Worm (Caenorhabditis elegans): Measurements from ENCODE around the gene C06A6.7.

Gene C06A6.7

DNA sequence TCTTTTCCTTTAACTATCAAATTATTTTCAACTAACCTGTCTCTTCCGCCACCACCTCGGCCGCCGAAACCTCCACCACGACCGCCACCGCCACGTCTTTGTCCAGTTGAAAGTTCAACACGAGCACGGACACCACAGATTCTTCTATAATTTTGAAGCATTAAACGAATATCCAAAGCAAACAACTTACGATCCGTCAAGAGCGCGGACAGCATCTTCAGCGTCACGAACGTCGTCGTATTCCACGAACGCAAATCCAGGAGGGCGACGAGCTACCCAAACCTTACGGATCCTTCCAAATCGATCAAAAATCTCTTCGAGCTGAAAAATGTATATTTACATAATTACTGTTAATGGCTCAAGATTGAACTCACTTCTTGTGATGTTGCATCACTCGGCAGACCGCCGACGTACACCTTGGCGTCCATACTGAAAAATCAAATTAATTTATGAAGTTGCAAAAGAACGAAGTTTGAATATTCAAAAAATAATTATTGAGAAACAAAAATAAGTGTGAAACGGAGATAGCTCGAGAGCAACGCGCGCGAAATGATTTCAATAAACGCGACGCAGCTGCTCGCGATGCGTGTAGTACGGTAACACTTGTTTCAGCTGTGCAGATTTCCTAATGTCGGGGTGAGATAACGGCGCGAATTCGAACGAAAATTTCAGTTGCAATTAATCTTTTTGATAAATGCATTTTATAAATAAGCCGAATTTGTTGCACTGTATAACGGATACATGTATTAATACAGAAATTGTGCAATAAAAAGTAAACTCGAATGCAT, 47.3 kb downstream of the C06A6.7 start, which contains the start of gene rsp-6 (continued):
- no peak for TF ChIP-seq repo-1 (tag; optimal IDR thresholded peaks at IDR 0.05)
- TF ChIP-seq nhr-179 (tag; optimal IDR thresholded peaks at IDR 0.05), result no peak
- no peak for TF ChIP-seq ceh-58 (GFP tag; IDR thresholded peaks at IDR 0.05)
- peak; percentile 77 for TF ChIP-seq B0019.2 (GFP tag; conservative IDR thresholded peaks at IDR 0.05)
- TF ChIP-seq nhr-90 (tag; optimal IDR thresholded peaks at IDR 0.05), result peak; percentile 19
- no peak for TF ChIP-seq hrde-1 (tag; optimal IDR thresholded peaks at IDR 0.05; ENCODE audit: borderline replicate concordance)
- TF ChIP-seq F23B12.7 (tag; optimal IDR thresholded peaks at IDR 0.05; ENCODE audit: insufficient read depth), result peak; percentile 81
- no peak for TF ChIP-seq unc-62 (GFP tag; optimal IDR thresholded peaks at IDR 0.05)
- TF ChIP-seq nfyb-1 (GFP tag; IDR thresholded peaks at IDR 0.05), result peak; percentile 77
- 0 out of 2 replicates have a peak, but pooled peaks have one; percentile 43 for TF ChIP-seq nhr-120 (GFP tag; IDR thresholded peaks at IDR 0.05)
- TF ChIP-seq hmg-20 (GFP tag; IDR thresholded peaks at IDR 0.05), result no peak
- TF ChIP-seq atf-7 (tag; optimal IDR thresholded peaks at IDR 0.05), result no peak
- TF ChIP-seq D2030.7 (GFP tag; IDR thresholded peaks at IDR 0.05), result peak; percentile 83
- no peak for TF ChIP-seq zfh-2 (GFP tag; conservative IDR thresholded peaks at IDR 0.05)
- no peak for TF ChIP-seq fkh-3 (tag; optimal IDR thresholded peaks at IDR 0.05)
- TF ChIP-seq tlf-1 (GFP tag; optimal IDR thresholded peaks at IDR 0.05), result peak; percentile 88
- TF ChIP-seq ama-1 (optimal IDR thresholded peaks at IDR 0.05), result peak; percentile 28
- TF ChIP-seq ama-1 (GFP tag; optimal IDR thresholded peaks at IDR 0.05), result peak in 1 of 2 experiments; percentile 29
- no peak for TF ChIP-seq F55B11.4 (tag; optimal IDR thresholded peaks at IDR 0.05; ENCODE audit: borderline replicate concordance, insufficient read depth)
- TF ChIP-seq F37B4.10 (GFP tag; IDR thresholded peaks at IDR 0.05), result no peak
- TF ChIP-seq Y67H2A.10 (GFP tag; conservative IDR thresholded peaks at IDR 0.05), result peak; percentile 18; the same call in 1 of the 2 replicates
- no peak for TF ChIP-seq sdz-38 (tag; optimal IDR thresholded peaks at IDR 0.05)
- TF ChIP-seq nhr-80 (tag; optimal IDR thresholded peaks at IDR 0.05), result peak; percentile 17
- TF ChIP-seq aptf-2 (GFP tag; conservative IDR thresholded peaks at IDR 0.05), result peak; percentile 29; the same call in 1 of the 2 replicates
- TF ChIP-seq ceh-40 (GFP tag; IDR thresholded peaks at IDR 0.05), result no peak
- TF ChIP-seq aptf-3 (GFP tag; IDR thresholded peaks at IDR 0.05), result no peak
- TF ChIP-seq mes-4 (tag; optimal IDR thresholded peaks at IDR 0.05), result no peak
- no peak for TF ChIP-seq tbx-9 (tag; optimal IDR thresholded peaks at IDR 0.05; ENCODE audit: borderline replicate concordance)
- TF ChIP-seq somi-1 (GFP tag; optimal IDR thresholded peaks at IDR 0.05), result no peak
- TF ChIP-seq ztf-6 (GFP tag; IDR thresholded peaks at IDR 0.05), result no peak
- no peak for TF ChIP-seq K11D2.4 (GFP tag; IDR thresholded peaks at IDR 0.05)
- TF ChIP-seq ztf-26 (tag; optimal IDR thresholded peaks at IDR 0.05), result no peak
- peak in 1 of 2 experiments; percentile 60 for TF ChIP-seq let-607 (tag; optimal IDR thresholded peaks at IDR 0.05)
- no peak for TF ChIP-seq nfya-2 (GFP tag; IDR thresholded peaks at IDR 0.05)
- peak; percentile 84 for TF ChIP-seq dox-1 (GFP tag; IDR thresholded peaks at IDR 0.05)
- TF ChIP-seq ceh-100 (GFP tag; IDR thresholded peaks at IDR 0.05), result peak; percentile 61
- TF ChIP-seq lin-26 (GFP tag; IDR thresholded peaks at IDR 0.05), result peak; percentile 77
- peak; percentile 93 for TF ChIP-seq efl-1 (GFP tag; optimal IDR thresholded peaks at IDR 0.05)
- no peak for TF ChIP-seq ztf-25 (GFP tag; IDR thresholded peaks at IDR 0.05)
- TF ChIP-seq hsf-1 (GFP tag; IDR thresholded peaks at IDR 0.05), result peak; percentile 67; the same call in 1 of the 2 replicates
- TF ChIP-seq rcor-1 (GFP tag; IDR thresholded peaks at IDR 0.05), result peak; percentile 62
- TF ChIP-seq ets-4 (GFP tag; optimal IDR thresholded peaks at IDR 0.05), result no peak
- TF ChIP-seq let-526 (GFP tag; IDR thresholded peaks at IDR 0.05), result 0 out of 2 replicates have a peak, but pooled peaks have one; percentile 70
- TF ChIP-seq snpc-1.3 (tag; optimal IDR thresholded peaks at IDR 0.05; ENCODE audit: insufficient read depth), result peak; percentile 80
- TF ChIP-seq B0261.1 (tag; optimal IDR thresholded peaks at IDR 0.05), result no peak
- TF ChIP-seq F52B5.7 (tag; optimal IDR thresholded peaks at IDR 0.05), result no peak
- TF ChIP-seq cebp-2 (GFP tag; IDR thresholded peaks at IDR 0.05), result no peak
- TF ChIP-seq attf-3 (GFP tag; conservative IDR thresholded peaks at IDR 0.05), result peak; percentile 30; the same call in 1 of the 2 replicates
